Fruit fly (Drosophila melanogaster) S2 (cell line): Measurements from ENCODE around the gene mTTF.

Source experiments
- CG8478 ChIP-seq: fragments of >200 bp; optimal IDR thresholded peaks from 2 replicates; lab custom pipeline; 2018
- CTCF ChIP-seq, 2 experiments: fragments of >200 bp; optimal IDR thresholded peaks; 2 replicates each; lab custom pipeline; 2018

DNA sequence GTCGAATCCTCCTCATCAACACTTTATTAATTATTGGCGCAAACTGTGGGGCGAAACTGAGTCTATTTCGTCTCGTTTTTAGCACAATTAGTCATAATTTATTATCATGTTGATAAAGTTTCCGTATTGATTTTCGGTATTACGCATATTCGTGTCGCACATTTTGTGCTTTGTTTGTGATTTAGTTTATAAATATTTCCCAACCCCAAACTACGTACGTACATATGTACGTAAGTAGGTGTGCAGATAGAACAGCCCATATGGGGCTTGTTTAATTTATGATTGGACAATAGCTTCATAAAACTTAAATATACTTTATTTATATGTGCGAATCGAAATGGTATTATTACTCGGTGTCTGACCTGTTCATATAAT is 46.5 kb upstream of the mTTF start:
- TF ChIP-seq CG8478 (lab: Kevin White, UChicago) (no peak), CTCF (optimal IDR thresholded peaks at IDR 0.05; lab: Kevin White, UChicago) (no peak)
